Fruit fly (Drosophila melanogaster): ENCODE data around the gene NPFR.

- no peak for TF ChIP-seq CG8478 (optimal IDR thresholded peaks at IDR 0.05)
- no peak for TF ChIP-seq CTCF (optimal IDR thresholded peaks at IDR 0.05)
These were observed 32.3 kb upstream of the NPFR start for dm6 chr3R:6154773-6155295.
